Fruit fly (Drosophila melanogaster): ENCODE results near the gene Wdr37.

The Wdr37 gene

DNA sequence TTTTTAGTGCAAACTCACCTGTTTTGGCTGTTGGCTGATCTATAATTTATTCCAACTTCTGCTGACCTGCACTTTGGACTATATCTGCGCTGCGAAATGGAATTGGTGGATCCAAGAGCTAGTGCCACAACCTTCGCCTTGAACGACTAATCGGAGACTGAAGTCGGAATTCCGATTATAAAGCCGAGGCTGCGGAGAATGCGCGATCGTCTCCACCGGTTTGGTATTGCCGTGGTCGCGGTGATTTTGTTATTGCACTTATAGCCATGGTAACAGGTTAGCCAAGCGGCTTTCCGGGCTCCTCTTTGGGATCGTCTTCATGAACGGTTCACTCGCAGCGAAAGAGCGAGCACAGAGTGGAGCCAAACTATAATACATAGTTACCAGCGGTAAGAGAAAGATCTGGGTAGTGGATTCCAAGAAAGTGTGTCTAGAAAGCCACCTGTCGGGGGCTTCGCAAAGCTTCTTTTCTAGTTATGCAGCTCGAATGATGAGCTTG lies 21.5 kb downstream of the Wdr37 start, which contains the start of gene CG7675 (continued):
- TF ChIP-seq salr (GFP tag; optimal IDR thresholded peaks at IDR 0.05): peak in 1 of 2 experiments; percentile 12
- no peak for TF ChIP-seq Eip93F (GFP tag; optimal IDR thresholded peaks at IDR 0.05)
- TF ChIP-seq CG7368 (GFP tag; optimal IDR thresholded peaks at IDR 0.05): no peak
- TF ChIP-seq CG3919 (GFP tag; optimal IDR thresholded peaks at IDR 0.05): peak; percentile 47
- peak; percentile 24; the same call in 1 of the 3 replicates for TF ChIP-seq eg (GFP tag; IDR thresholded peaks at IDR 0.05)
- TF ChIP-seq Hr39 (GFP tag; optimal IDR thresholded peaks at IDR 0.05): no peak
- TF ChIP-seq CG15336 (GFP tag; IDR thresholded peaks at IDR 0.05): 0 out of 2 replicates have a peak, but pooled peaks have one; percentile 34
- TF ChIP-seq Met (GFP tag; optimal IDR thresholded peaks at IDR 0.05): peak; percentile 10
- TF ChIP-seq OdsH (GFP tag; optimal IDR thresholded peaks at IDR 0.05): no peak
- no peak for TF ChIP-seq Eip78C (GFP tag)
- TF ChIP-seq CG11294 (GFP tag; IDR thresholded peaks at IDR 0.05): no peak
- TF ChIP-seq CG31627 (GFP tag; optimal IDR thresholded peaks at IDR 0.05): no peak
- no peak for TF ChIP-seq cyc (GFP tag; optimal IDR thresholded peaks at IDR 0.05)
- TF ChIP-seq Eip75B (GFP tag; optimal IDR thresholded peaks at IDR 0.05): peak; percentile 52
- peak; percentile 12 for TF ChIP-seq Sox14 (GFP tag; optimal IDR thresholded peaks at IDR 0.05)
- no peak for TF ChIP-seq Hr4 (GFP tag; optimal IDR thresholded peaks at IDR 0.05)
- no peak for TF ChIP-seq pdm3 (GFP tag; optimal IDR thresholded peaks at IDR 0.05)
- TF ChIP-seq CG16779 (tag; optimal IDR thresholded peaks at IDR 0.05): peak; percentile 50
- TF ChIP-seq CG10669 (GFP tag; optimal IDR thresholded peaks at IDR 0.05): peak; percentile 22
- peak; percentile 93 for TF ChIP-seq CG1621 (tag; optimal IDR thresholded peaks at IDR 0.05)
- TF ChIP-seq CG6854 (GFP tag; optimal IDR thresholded peaks at IDR 0.05): peak; percentile 73
- TF ChIP-seq ss (GFP tag; optimal IDR thresholded peaks at IDR 0.05): peak; percentile 84 to 89
- TF ChIP-seq CG34406 (GFP tag; optimal IDR thresholded peaks at IDR 0.05): no peak
- no peak for TF ChIP-seq fd85E (GFP tag; optimal IDR thresholded peaks at IDR 0.05)
- TF ChIP-seq CG3032 (tag; optimal IDR thresholded peaks at IDR 0.05): peak; percentile 18
- peak; percentile 44 for TF ChIP-seq Ets96B (tag; optimal IDR thresholded peaks at IDR 0.05)
- peak; percentile 63 for TF ChIP-seq Lpt (GFP tag; optimal IDR thresholded peaks at IDR 0.05)

DNA sequence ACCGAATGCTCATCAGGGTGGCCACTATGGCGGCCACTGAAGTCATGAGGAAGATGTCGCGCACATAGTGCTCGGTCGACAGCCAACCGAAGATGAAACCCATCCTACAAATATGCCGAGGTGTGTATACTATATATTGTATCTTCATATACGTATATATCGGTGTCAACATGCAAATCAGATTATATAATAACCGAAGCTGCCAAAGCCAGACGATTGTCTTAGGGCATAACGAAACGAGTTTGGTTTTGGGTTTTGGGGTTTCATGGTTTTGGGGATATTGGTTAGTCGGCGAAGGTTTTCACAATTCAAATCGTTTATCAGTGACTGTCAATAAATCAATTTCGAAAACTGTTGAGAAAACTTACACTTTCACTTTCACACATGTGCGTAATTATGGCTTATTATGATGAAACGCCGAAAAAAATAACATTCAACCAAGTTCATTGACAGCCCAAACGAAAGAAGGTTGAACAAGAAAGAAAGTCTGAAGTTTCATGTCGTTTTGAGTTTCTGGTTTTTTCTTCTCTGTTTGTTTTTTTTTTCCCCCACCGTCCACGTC lies 22.2 kb downstream of the Wdr37 start:
- TF ChIP-seq Gug (GFP tag; IDR thresholded peaks at IDR 0.05): no peak
- no peak for TF ChIP-seq lz (GFP tag; optimal IDR thresholded peaks at IDR 0.05)
- TF ChIP-seq salr (GFP tag; optimal IDR thresholded peaks at IDR 0.05): no peak
- TF ChIP-seq fd59A (GFP tag; optimal IDR thresholded peaks at IDR 0.05): no peak
- peak; percentile 28 for TF ChIP-seq Eip78C (GFP tag)
- peak; percentile 73 for TF ChIP-seq Blimp-1 (GFP tag; optimal IDR thresholded peaks at IDR 0.05)
- TF ChIP-seq CG15336 (GFP tag; IDR thresholded peaks at IDR 0.05): no peak
- no peak for TF ChIP-seq spab (GFP tag; optimal IDR thresholded peaks at IDR 0.05)

- no peak for TF ChIP-seq vri (GFP tag; optimal IDR thresholded peaks at IDR 0.05)
- no peak for TF ChIP-seq CG8119 (GFP tag; IDR thresholded peaks at IDR 0.05)
- no peak for TF ChIP-seq ss (GFP tag; optimal IDR thresholded peaks at IDR 0.05)
- TF ChIP-seq Eip78C (GFP tag): no peak
- TF ChIP-seq pdm3 (GFP tag; optimal IDR thresholded peaks at IDR 0.05): no peak
- TF ChIP-seq net (GFP tag; optimal IDR thresholded peaks at IDR 0.05): no peak
- TF ChIP-seq fd85E (GFP tag; optimal IDR thresholded peaks at IDR 0.05): no peak
- no peak for TF ChIP-seq fkh (GFP tag; optimal IDR thresholded peaks at IDR 0.05)
- no peak for TF ChIP-seq achi (GFP tag; optimal IDR thresholded peaks at IDR 0.05)
- TF ChIP-seq Sox15 (GFP tag; optimal IDR thresholded peaks at IDR 0.05): no peak
- no peak for TF ChIP-seq fd59A (GFP tag; optimal IDR thresholded peaks at IDR 0.05)
- no peak for TF ChIP-seq cyc (GFP tag; optimal IDR thresholded peaks at IDR 0.05)
- TF ChIP-seq salr (GFP tag; optimal IDR thresholded peaks at IDR 0.05): no peak
- TF ChIP-seq CG6163 (GFP tag; IDR thresholded peaks at IDR 0.05): no peak
- no peak for TF ChIP-seq CG6808 (GFP tag; optimal IDR thresholded peaks at IDR 0.05)
- no peak for TF ChIP-seq Blimp-1 (GFP tag; optimal IDR thresholded peaks at IDR 0.05)
- TF ChIP-seq svp (GFP tag): no peak
- no peak for TF ChIP-seq CG32006 (GFP tag; optimal IDR thresholded peaks at IDR 0.05)
- no peak for TF ChIP-seq esn (GFP tag; optimal IDR thresholded peaks at IDR 0.05)
These were observed 29.7 kb downstream of the Wdr37 start, which contains the start of gene gl for dm6 chr3R:18372688-18373304. Gene gl (minus strand): TSS chr3R:18372738.

All from whole organism, prepupa.